Worm (Caenorhabditis elegans) whole organism, midembryonic: ENCODE measurements around the gene R08F11.4.

Source experiments
- tab-1 ChIP-seq: fragments of 200-800 bp; sonication (Bioruptor generic); IDR thresholded peaks from 2 replicates; pipeline ENCODE4 v1.3.6; 2022; ENCODE audit warnings: missing genetic modification characterization, missing compliant biosample characterization
- ztf-23 ChIP-seq: fragments of 200-800 bp; sonication (Bioruptor generic); IDR thresholded peaks from 2 replicates; pipeline ENCODE4 v1.3.6; 2022; ENCODE audit warnings: missing genetic modification reagents, missing genetic modification characterization, missing compliant biosample characterization

- TF ChIP-seq tab-1 (GFP tag; lab: Robert Waterston, UW) (no peak), ztf-23 (GFP tag; lab: Robert Waterston, UW) (no peak)
Measured at ce11 chrV:3761829-3762228, 43.5 kb downstream of the R08F11.4 start.
